Worm (Caenorhabditis elegans) whole organism, mixed stage, embryonic: ENCODE data around the gene far-5.

ENCODE experiments used
- M03D4.4 ChIP-seq: sonication (generic microtip); optimal IDR thresholded peaks from 2 replicates; lab custom pipeline; 2017; ENCODE audit warnings: mild to moderate bottlenecking, missing genetic modification characterization, missing compliant biosample characterization
- bed-3 ChIP-seq: fragments of 200-800 bp; sonication (Bioruptor generic); optimal IDR thresholded peaks from 3 replicates; lab custom pipeline; 2018; ENCODE audit warnings: mild to moderate bottlenecking, missing genetic modification characterization, moderate library complexity, missing compliant biosample characterization
- ceh-39 ChIP-seq: fragments of 150-350 bp; optimal IDR thresholded peaks from 2 replicates; lab custom pipeline; 2014; ENCODE audit warnings: missing biosample characterization, missing genetic modification characterization
- ceh-83 ChIP-seq: fragments of 200-800 bp; sonication (Bioruptor generic); optimal IDR thresholded peaks from 2 replicates; lab custom pipeline; 2018; ENCODE audit warnings: mild to moderate bottlenecking, missing genetic modification characterization, missing compliant biosample characterization
- ces-1 ChIP-seq: fragments of 150-350 bp; optimal IDR thresholded peaks from 2 replicates; lab custom pipeline; 2014; ENCODE audit warnings: missing biosample characterization, missing genetic modification reagents, missing genetic modification characterization
- cnd-1 ChIP-seq: fragments of 200-800 bp; sonication (Bioruptor generic); optimal IDR thresholded peaks from 2 replicates; lab custom pipeline; 2018; ENCODE audit warnings: mild to moderate bottlenecking, missing genetic modification characterization, missing compliant biosample characterization
- drap-1 ChIP-seq: fragments of 200-800 bp; sonication (Bioruptor generic); optimal IDR thresholded peaks from 3 replicates; lab custom pipeline; 2018; ENCODE audit warnings: mild to moderate bottlenecking, missing genetic modification characterization, missing compliant biosample characterization
- elt-1 ChIP-seq: sonication (generic microtip); optimal IDR thresholded peaks from 2 replicates; lab custom pipeline; 2017; ENCODE audit warnings: missing genetic modification characterization, mild to moderate bottlenecking, missing compliant biosample characterization, antibody characterized with exemption, moderate library complexity, borderline replicate concordance; ENCODE audit not compliant: insufficient read depth
- elt-3 ChIP-seq: fragments of 150-350 bp; optimal IDR thresholded peaks from 2 replicates; lab custom pipeline; 2014; ENCODE audit warnings: missing biosample characterization, missing genetic modification characterization
- flh-1 ChIP-seq: fragments of 200-800 bp; sonication (Bioruptor generic); optimal IDR thresholded peaks from 2 replicates; lab custom pipeline; 2018; ENCODE audit warnings: mild to moderate bottlenecking, missing genetic modification characterization, moderate library complexity, missing compliant biosample characterization
- hlh-1 ChIP-seq: fragments of 150-350 bp; optimal IDR thresholded peaks from 2 replicates; lab custom pipeline; 2014; ENCODE audit warnings: missing biosample characterization, missing genetic modification reagents, missing genetic modification characterization
- lin-13 ChIP-seq: fragments of 150-350 bp; optimal IDR thresholded peaks from 2 replicates; lab custom pipeline; 2014; ENCODE audit warnings: missing biosample characterization, missing genetic modification characterization
- lin-32 ChIP-seq: fragments of 200-800 bp; sonication (Bioruptor generic); optimal IDR thresholded peaks from 2 replicates; lab custom pipeline; 2018; ENCODE audit warnings: mild to moderate bottlenecking, missing genetic modification characterization, missing compliant biosample characterization
- lsy-2 ChIP-seq: fragments of 150-350 bp; optimal IDR thresholded peaks from 2 replicates; lab custom pipeline; 2014; ENCODE audit warnings: missing biosample characterization, missing genetic modification characterization
- mab-5 ChIP-seq: fragments of 150-350 bp; optimal IDR thresholded peaks from 2 replicates; lab custom pipeline; 2014; ENCODE audit warnings: missing biosample characterization, missing genetic modification characterization
- mls-2 ChIP-seq: sonication (generic microtip); optimal IDR thresholded peaks from 2 replicates; lab custom pipeline; 2016; ENCODE audit warnings: mild to moderate bottlenecking, missing genetic modification characterization, moderate library complexity, missing compliant biosample characterization
- nhr-12 ChIP-seq: fragments of 150-350 bp; optimal IDR thresholded peaks from 2 replicates; lab custom pipeline; 2014; ENCODE audit warnings: missing biosample characterization, missing genetic modification characterization
- nhr-2 ChIP-seq: fragments of 150-350 bp; optimal IDR thresholded peaks from 2 replicates; lab custom pipeline; 2014; ENCODE audit warnings: missing biosample characterization, missing genetic modification characterization
- nhr-237 ChIP-seq: fragments of 150-350 bp; optimal IDR thresholded peaks from 2 replicates; lab custom pipeline; 2014; ENCODE audit warnings: missing biosample characterization, missing genetic modification characterization
- nhr-28 ChIP-seq: fragments of 150-350 bp; optimal IDR thresholded peaks from 2 replicates; lab custom pipeline; 2014; ENCODE audit warnings: missing biosample characterization, missing genetic modification characterization
- nhr-76 ChIP-seq: sonication (generic microtip); optimal IDR thresholded peaks from 2 replicates; lab custom pipeline; 2017; ENCODE audit warnings: missing biosample characterization, missing genetic modification characterization
- pha-4 ChIP-seq: fragments of 150-350 bp; optimal IDR thresholded peaks from 2 replicates; lab custom pipeline; 2018; ENCODE audit warnings: missing biosample characterization, missing genetic modification reagents, missing genetic modification characterization
- sem-2 ChIP-seq: fragments of 200-800 bp; sonication (Bioruptor generic); optimal IDR thresholded peaks from 2 replicates; lab custom pipeline; 2018; ENCODE audit warnings: mild to moderate bottlenecking, missing genetic modification characterization, missing compliant biosample characterization
- snpc-4 ChIP-seq: fragments of 150-350 bp; optimal IDR thresholded peaks from 2 replicates; lab custom pipeline; 2014; ENCODE audit warnings: missing biosample characterization, missing genetic modification characterization
- sptf-1 ChIP-seq: sonication (generic microtip); optimal IDR thresholded peaks from 2 replicates; lab custom pipeline; 2017; ENCODE audit warnings: mild to moderate bottlenecking, missing genetic modification characterization, moderate library complexity, missing compliant biosample characterization
- tbx-8 ChIP-seq: fragments of 200-800 bp; sonication (Bioruptor generic); optimal IDR thresholded peaks from 2 replicates; lab custom pipeline; 2018; ENCODE audit warnings: mild to moderate bottlenecking, missing genetic modification characterization, moderate library complexity, missing compliant biosample characterization
- unc-120 ChIP-seq: sonication (generic microtip); optimal IDR thresholded peaks from 2 replicates; lab custom pipeline; 2017; ENCODE audit warnings: missing genetic modification characterization, missing compliant biosample characterization; ENCODE audit not compliant: poor library complexity, severe bottlenecking
- zip-8 ChIP-seq: fragments of 150-350 bp; optimal IDR thresholded peaks from 2 replicates; lab custom pipeline; 2014; ENCODE audit warnings: missing biosample characterization, missing genetic modification characterization
- ztf-11 ChIP-seq: fragments of 150-350 bp; optimal IDR thresholded peaks from 2 replicates; lab custom pipeline; 2014; ENCODE audit warnings: missing biosample characterization, missing genetic modification characterization

The far-5 gene

DNA sequence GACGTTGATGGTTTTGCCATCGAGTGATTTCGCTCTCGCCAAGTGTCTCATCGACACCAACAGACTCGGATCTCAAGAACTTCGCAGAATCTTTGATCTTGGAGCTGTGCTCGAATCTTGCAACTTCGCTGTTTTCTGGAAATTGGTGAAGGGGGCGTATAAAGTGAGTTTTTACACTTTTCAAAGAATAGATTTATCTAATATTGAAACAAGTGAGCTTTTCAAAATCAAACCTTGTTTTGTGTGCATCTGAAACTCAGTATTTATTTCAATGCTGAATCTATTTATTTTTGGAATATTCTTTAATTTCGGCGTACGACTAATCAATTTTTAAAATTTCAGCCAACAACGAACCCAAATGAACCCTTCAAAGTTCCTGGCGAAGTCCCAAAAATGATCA lies 41.1 kb upstream of the far-5 start:
- TF ChIP-seq drap-1 (GFP tag; lab: Kevin White, UChicago): no peak
- no peak for TF ChIP-seq mab-5
- no peak for TF ChIP-seq unc-120 (tag; lab: Kevin White, UChicago)
- no peak for TF ChIP-seq sem-2 (GFP tag; lab: Kevin White, UChicago)
- no peak for TF ChIP-seq nhr-2 (tag; lab: Kevin White, UChicago)

DNA sequence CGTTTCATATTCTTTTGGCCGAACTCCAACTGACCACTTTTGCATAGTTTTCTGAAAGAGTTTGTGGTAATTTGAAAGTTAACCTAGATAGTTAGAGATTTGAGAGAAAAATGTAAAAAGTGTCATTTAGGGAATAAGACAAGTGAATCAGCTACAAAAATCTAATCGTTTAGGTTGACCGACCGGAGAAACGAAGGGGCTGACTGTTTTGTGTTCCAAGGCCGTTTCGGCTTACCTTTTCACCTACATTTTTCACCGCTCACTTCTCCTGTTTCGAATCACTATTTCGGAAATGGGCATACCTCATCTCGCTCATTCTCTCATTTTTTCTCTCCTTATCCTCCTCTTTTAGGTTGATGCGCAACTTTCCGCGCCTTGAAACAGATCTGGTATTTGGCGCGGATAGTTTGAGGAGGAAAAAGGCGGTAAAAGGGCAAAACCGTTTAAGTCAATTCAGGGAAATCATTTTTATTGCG lies 34.2 kb upstream of the far-5 start, which contains the start of gene mpst-7:
TSS of gene mpst-7 (minus strand) at position 51 of the 476 bp plus-strand sequence.
- TF ChIP-seq flh-1 (GFP tag; lab: Kevin White, UChicago): no peak
- TF ChIP-seq nhr-2 (tag; lab: Kevin White, UChicago): no peak
- no peak for TF ChIP-seq cnd-1 (tag; lab: Kevin White, UChicago)
- no peak for TF ChIP-seq nhr-12 (tag; lab: Kevin White, UChicago)
- TF ChIP-seq elt-3: no peak
- no peak for TF ChIP-seq unc-120 (tag; lab: Kevin White, UChicago)
- TF ChIP-seq zip-8: no peak
- TF ChIP-seq snpc-4: no peak
- no peak for TF ChIP-seq mls-2
- TF ChIP-seq sptf-1: no peak
- no peak for TF ChIP-seq nhr-76 (tag; lab: Kevin White, UChicago)
- TF ChIP-seq pha-4: no peak
- no peak for TF ChIP-seq ztf-11
- no peak for TF ChIP-seq hlh-1 (tag; lab: Kevin White, UChicago)
- TF ChIP-seq nhr-237 (tag; lab: Kevin White, UChicago): no peak
- no peak for TF ChIP-seq ceh-39 (tag; lab: Kevin White, UChicago)
- no peak for TF ChIP-seq M03D4.4 (tag; lab: Kevin White, UChicago)

DNA sequence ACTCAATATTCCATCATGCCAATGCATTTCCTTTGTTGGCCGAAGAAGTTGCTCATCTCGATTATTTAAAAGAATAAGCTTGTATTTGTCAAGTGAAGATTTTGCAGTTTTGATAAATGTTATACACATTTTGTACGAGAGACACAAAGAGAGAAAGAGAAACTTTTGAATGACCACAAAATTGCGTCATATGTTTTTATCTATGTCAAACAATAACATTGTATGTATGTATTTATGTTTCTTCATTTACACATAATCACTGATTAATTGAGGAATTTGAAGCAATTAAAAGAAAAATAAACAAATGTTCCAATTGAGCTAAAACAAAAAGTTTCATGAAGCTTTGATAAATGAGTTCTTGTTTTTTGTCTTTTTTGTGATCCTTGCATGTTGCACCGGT lies 32.2 kb upstream of the far-5 start, which contains the start of gene hrg-9:
TSS of gene hrg-9 (minus strand) at position 152 of the 400 bp plus-strand sequence.
- peak; percentile 62 for TF ChIP-seq zip-8
- TF ChIP-seq unc-120 (tag; lab: Kevin White, UChicago): no peak
- TF ChIP-seq, all 35 proteins: peak for 1

DNA sequence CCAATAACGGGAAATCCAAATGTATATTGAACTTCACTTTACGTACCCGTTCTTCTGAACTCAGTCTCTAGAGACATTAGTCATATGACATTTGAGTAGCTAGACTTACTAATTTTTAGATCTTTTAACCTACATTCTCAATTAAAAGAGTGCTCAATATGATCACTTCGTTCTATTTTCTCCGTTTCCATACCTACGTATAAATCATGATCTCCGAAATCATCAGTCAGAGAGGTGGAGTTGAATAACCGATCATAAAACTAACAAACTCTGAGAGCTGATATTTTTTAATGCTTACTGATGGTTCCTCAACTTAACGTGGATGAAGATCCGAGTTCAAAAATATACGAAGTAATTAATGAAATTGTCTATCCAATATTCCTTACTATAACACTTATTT lies 31.3 kb upstream of the far-5 start, which contains the start of gene srd-35:
TSS of gene srd-35 (plus strand) at position 301 of the 400 bp plus-strand sequence.
- TF ChIP-seq lin-13 (no peak), M03D4.4 (tag; lab: Kevin White, UChicago) (no peak), lin-32 (no peak), tbx-8 (GFP tag; lab: Kevin White, UChicago) (no peak), pha-4 (no peak), nhr-2 (tag; lab: Kevin White, UChicago) (no peak), ces-1 (no peak), nhr-76 (tag; lab: Kevin White, UChicago) (no peak), elt-1 (no peak), zip-8 (no peak), snpc-4 (no peak), elt-3 (no peak)

DNA sequence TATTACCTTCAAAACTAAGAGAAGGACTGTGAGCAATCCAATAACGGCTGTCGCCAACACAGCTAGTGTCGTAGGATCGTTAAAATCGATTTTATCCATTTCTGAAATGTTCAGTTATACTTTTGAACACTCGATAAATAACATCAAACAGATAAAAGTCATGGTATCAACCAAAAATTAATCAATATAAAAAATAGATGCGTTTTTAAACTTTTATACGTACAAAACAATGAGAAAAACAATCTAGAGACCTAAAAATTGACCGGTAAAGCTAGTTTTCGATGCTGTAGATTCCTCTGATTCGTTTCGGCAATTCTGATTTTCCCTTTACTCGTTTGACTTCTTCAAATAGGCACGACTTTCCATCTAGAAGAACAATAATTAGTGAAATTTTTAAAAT lies 28.3 kb upstream of the far-5 start, which contains the start of gene R186.3:
TSS of gene R186.3 (minus strand) at position 101 of the 400 bp plus-strand sequence.
- no peak for TF ChIP-seq nhr-28
- TF ChIP-seq, all 35 proteins: peak for 0

DNA sequence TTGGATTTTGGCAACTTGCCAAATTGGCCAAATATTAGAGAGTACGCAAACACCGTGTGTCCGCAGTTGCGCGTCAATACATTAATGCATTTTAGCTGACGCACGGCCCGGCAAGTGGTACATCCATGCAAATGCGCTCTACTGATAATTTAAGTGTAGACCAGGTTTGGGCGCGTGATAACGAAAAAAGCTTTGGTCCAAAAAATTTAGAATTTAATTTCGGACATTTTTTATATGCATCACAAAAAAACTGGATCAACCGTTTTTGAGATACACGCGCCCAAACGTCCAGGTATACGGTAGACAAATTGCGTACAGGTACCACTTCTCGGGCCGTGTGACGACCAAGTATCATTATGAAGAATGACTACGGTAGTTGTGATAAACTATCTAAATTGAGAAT lies 27.4 kb upstream of the far-5 start, which contains the start of gene R186.8:
TSS of gene R186.8 (minus strand) at position 58 of the 403 bp plus-strand sequence.
- peak; percentile 15 for TF ChIP-seq sptf-1
- TF ChIP-seq nhr-237 (tag; lab: Kevin White, UChicago): peak; percentile 23
- peak; percentile 90 for TF ChIP-seq lsy-2 (tag; lab: Kevin White, UChicago)
- TF ChIP-seq mls-2: peak; percentile 20
- TF ChIP-seq ces-1: peak; percentile 63
- TF ChIP-seq lin-13: peak; percentile 21
- peak; percentile 51 for TF ChIP-seq unc-120 (tag; lab: Kevin White, UChicago)

DNA sequence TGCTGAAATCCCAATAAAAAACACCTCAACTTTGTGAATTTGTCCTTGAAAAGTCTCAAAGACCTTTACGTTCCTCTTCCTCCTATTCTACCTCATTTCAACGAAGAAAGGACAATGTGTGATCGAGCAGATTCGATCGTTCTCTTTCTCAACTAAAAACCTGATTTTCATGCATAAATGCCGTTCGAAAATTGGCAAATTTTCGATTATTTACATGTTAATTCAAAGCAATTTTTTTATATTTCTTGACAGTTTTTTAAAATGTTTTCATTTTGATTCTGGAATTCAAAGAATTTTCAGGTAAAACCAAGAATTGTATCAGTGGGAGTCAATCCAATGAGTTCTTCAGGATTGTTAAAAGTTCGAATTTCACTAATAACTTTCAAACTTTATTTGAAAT lies 26.8 kb upstream of the far-5 start, which contains the start of gene lin-46:
TSS of gene lin-46 (plus strand) at position 301 of the 400 bp plus-strand sequence.
- TF ChIP-seq lin-32 (no peak), nhr-237 (tag; lab: Kevin White, UChicago) (no peak), tbx-8 (GFP tag; lab: Kevin White, UChicago) (no peak), ztf-11 (no peak), ceh-83 (GFP tag; lab: Kevin White, UChicago) (no peak), elt-3 (no peak), flh-1 (GFP tag; lab: Kevin White, UChicago) (no peak), bed-3 (GFP tag; lab: Kevin White, UChicago) (no peak), nhr-28 (no peak), sptf-1 (no peak), hlh-1 (tag; lab: Kevin White, UChicago) (no peak), cnd-1 (tag; lab: Kevin White, UChicago) (no peak), nhr-12 (tag; lab: Kevin White, UChicago) (no peak), sem-2 (GFP tag; lab: Kevin White, UChicago) (no peak)
- TF ChIP-seq, all 35 proteins: peak for 0
